Worm (Caenorhabditis elegans): Measurements from ENCODE around the gene nhr-12.

DNA sequence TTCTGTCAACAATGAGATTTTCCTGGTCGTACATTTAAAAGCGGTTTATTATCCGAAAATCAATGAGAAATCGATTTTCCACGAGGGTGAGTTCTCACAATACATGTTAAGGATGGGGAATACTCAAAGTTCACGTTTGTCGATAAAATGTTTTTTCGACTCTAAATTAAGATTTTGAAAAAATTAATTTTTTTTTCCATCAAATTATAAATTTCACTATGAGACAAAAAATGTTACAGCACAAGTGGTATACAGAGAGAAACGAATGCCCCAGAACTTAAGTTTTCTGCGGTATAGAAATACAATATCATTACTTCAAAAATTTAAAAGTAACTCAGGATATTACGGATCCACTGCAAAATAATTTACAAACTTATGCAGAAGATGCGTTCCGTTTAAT, 5.6 kb downstream of the nhr-12 start, which contains the start of gene R04B5.1:
- TF ChIP-seq dao-5 (tag; optimal IDR thresholded peaks at IDR 0.05) (no peak), W03F9.2 (tag; optimal IDR thresholded peaks at IDR 0.05) (no peak), him-1 (tag; optimal IDR thresholded peaks at IDR 0.05) (no peak)

Data from whole organism, L4/young adult.